Fruit fly (Drosophila melanogaster): ENCODE results near the gene Pburs.
A peak's percentile ranks its signal among the peaks of the same experiment; 100 is the strongest.

Gene Pburs

dm6 chr2L:14432410-14433340 lies 15.5 kb upstream of the Pburs start (continued):
- TF ChIP-seq Sox100B (GFP tag; optimal IDR thresholded peaks at IDR 0.05) (no peak), MTF-1 (GFP tag; optimal IDR thresholded peaks at IDR 0.05; ENCODE audit: borderline replicate concordance) (no peak), CG43689 (GFP tag; IDR thresholded peaks at IDR 0.05) (no peak), lov (optimal IDR thresholded peaks at IDR 0.05) (no peak), lov (GFP tag; IDR thresholded peaks at IDR 0.05) (peak; percentile 78; the same call in 1 of the 3 replicates), chinmo (GFP tag; IDR thresholded peaks at IDR 0.05; ENCODE audit: partially characterized antibody) (0 out of 4 replicates have a peak, but pooled peaks have one; percentile 7), en (GFP tag; optimal IDR thresholded peaks at IDR 0.05) (no peak), dan (GFP tag; IDR thresholded peaks at IDR 0.05) (no peak), CG10267 (tag; optimal IDR thresholded peaks at IDR 0.05) (no peak), gsb-n (tag; optimal IDR thresholded peaks at IDR 0.05) (peak; percentile 35), onecut (GFP tag; IDR thresholded peaks at IDR 0.05) (peak; percentile 65), CG31441 (GFP tag; IDR thresholded peaks at IDR 0.05) (0 out of 2 replicates have a peak, but pooled peaks have one; percentile 19), ase (GFP tag; IDR thresholded peaks at IDR 0.05) (no peak), CG7786 (GFP tag; optimal IDR thresholded peaks at IDR 0.05) (no peak), D19B (GFP tag; optimal IDR thresholded peaks at IDR 0.05) (no peak), gem (tag; optimal IDR thresholded peaks at IDR 0.05) (peak; percentile 16), CG2199 (GFP tag; IDR thresholded peaks at IDR 0.05) (0 out of 3 replicates have a peak, but pooled peaks have one; percentile 31), Dbx (GFP tag; IDR thresholded peaks at IDR 0.05) (0 out of 3 replicates have a peak, but pooled peaks have one; percentile 17), psq (GFP tag; optimal IDR thresholded peaks at IDR 0.05) (no peak), TFAM (GFP tag; optimal IDR thresholded peaks at IDR 0.05) (no peak), CG7357 (GFP tag; IDR thresholded peaks at IDR 0.05) (no peak), CG14667 (GFP tag; IDR thresholded peaks at IDR 0.05) (no peak), HLHmδ (GFP tag; optimal IDR thresholded peaks at IDR 0.05) (peak; percentile 79), ATbp (GFP tag; optimal IDR thresholded peaks at IDR 0.05) (no peak), CG6765 (GFP tag; optimal IDR thresholded peaks at IDR 0.05) (no peak), CG7745 (tag; optimal IDR thresholded peaks at IDR 0.05) (no peak), sna (GFP tag; IDR thresholded peaks at IDR 0.05; ENCODE audit: partially characterized antibody) (no peak), Atf-2 (GFP tag; optimal IDR thresholded peaks at IDR 0.05) (no peak), CG10209 (GFP tag; optimal IDR thresholded peaks at IDR 0.05) (no peak), Oaz (GFP tag; IDR thresholded peaks at IDR 0.05) (0 out of 2 replicates have a peak, but pooled peaks have one; percentile 11), dmrt11E (tag; optimal IDR thresholded peaks at IDR 0.05) (peak; percentile 10), crol (GFP tag; IDR thresholded peaks at IDR 0.05) (no peak), CG10654 (GFP tag; optimal IDR thresholded peaks at IDR 0.05) (no peak), CG2116 (GFP tag; optimal IDR thresholded peaks at IDR 0.05) (peak; percentile 7), mld (GFP tag; IDR thresholded peaks at IDR 0.05; ENCODE audit: partially characterized antibody) (no peak), CG2875 (GFP tag; optimal IDR thresholded peaks at IDR 0.05) (peak; percentile 40), CG17359 (tag; optimal IDR thresholded peaks at IDR 0.05) (peak; percentile 41), CG18476 (GFP tag; optimal IDR thresholded peaks at IDR 0.05) (no peak), CG8281 (tag; optimal IDR thresholded peaks at IDR 0.05) (peak; percentile 98), C15 (GFP tag; IDR thresholded peaks at IDR 0.05) (no peak), hbn (GFP tag; IDR thresholded peaks at IDR 0.05; ENCODE audit: partially characterized antibody) (no peak), Lhr (GFP tag; optimal IDR thresholded peaks at IDR 0.05) (no peak), NC2β (GFP tag; optimal IDR thresholded peaks at IDR 0.05) (no peak), abd-A (tag; optimal IDR thresholded peaks at IDR 0.05) (no peak), nerfin-1 (tag; optimal IDR thresholded peaks at IDR 0.05) (no peak), Kr (GFP tag; optimal IDR thresholded peaks at IDR 0.05) (no peak), hkb (optimal IDR thresholded peaks at IDR 0.05) (no peak), hkb (GFP tag; IDR thresholded peaks at IDR 0.05) (peak; percentile 55; the same call in 1 of the 2 replicates)
